Worm (Caenorhabditis elegans): ENCODE measurements around the gene prdx-2.

prdx-2 gene

DNA sequence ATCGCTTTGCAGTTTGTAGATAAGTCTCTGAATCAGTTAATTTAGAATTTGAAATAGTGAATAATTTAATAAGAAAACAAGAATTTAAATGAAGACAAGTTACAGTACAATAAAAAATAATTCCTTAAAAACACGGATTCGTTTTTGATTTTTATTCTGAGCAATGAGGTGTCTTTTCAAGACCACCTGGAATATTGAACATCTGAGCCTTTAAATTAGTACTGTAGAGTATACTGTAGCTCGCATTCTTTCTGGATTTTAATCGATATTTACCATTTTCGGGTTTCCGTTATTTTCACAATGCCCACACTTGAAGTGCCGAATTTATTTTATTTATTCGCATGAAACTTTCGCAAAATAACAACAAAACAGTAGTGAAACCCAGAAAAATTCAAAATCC lies 45.8 kb downstream of the prdx-2 start, which contains the start of gene F07F6.7:
Gene F07F6.7 (minus strand): TSS at position 27 of the 400 bp plus-strand sequence.
- TF ChIP-seq sma-9 (GFP tag; optimal IDR thresholded peaks at IDR 0.05) (no peak), sma-9 (tag; optimal IDR thresholded peaks at IDR 0.05) (no peak), sem-4 (tag; optimal IDR thresholded peaks at IDR 0.05) (peak; percentile 7), mbf-1 (tag; optimal IDR thresholded peaks at IDR 0.05) (no peak), ceh-16 (tag; optimal IDR thresholded peaks at IDR 0.05) (no peak), ZK546.5 (tag; optimal IDR thresholded peaks at IDR 0.05) (no peak), gmeb-1 (tag; optimal IDR thresholded peaks at IDR 0.05) (no peak), ztf-4 (tag; optimal IDR thresholded peaks at IDR 0.05) (peak; percentile 12), lsy-2 (tag; optimal IDR thresholded peaks at IDR 0.05) (peak in 1 of 2 experiments; percentile 33), nhr-25 (tag; optimal IDR thresholded peaks at IDR 0.05) (peak; percentile 13), elt-1 (tag; optimal IDR thresholded peaks at IDR 0.05) (no peak), peb-1 (tag; optimal IDR thresholded peaks at IDR 0.05) (no peak), Y55F3AM.14 (GFP tag; optimal IDR thresholded peaks at IDR 0.05) (no peak)

DNA sequence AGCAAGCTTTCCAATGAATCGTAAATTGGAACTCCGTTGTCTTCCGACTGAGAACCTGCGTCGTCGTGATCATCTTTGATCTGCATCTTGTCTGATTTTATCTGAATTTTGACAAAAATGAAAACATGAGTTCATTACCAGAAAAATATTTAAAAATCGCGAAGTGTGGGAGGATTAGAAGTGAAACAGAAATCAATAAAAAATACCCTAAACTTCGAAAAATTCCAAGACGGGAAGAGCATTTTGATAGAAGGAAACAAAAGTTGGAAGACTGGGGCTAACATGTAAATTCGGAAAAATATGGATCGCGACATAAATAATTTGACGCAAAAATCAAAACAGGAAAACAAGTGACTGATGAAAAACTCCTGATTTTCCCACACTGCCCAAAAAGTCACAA lies 47.6 kb downstream of the prdx-2 start, which contains the start of gene F07F6.8:
Gene F07F6.8 (minus strand): TSS at position 101 of the 400 bp plus-strand sequence.
- TF ChIP-seq lin-11 (tag; optimal IDR thresholded peaks at IDR 0.05) = no peak
- no peak for TF ChIP-seq nhr-25 (tag; optimal IDR thresholded peaks at IDR 0.05)
- TF ChIP-seq ztf-11 (tag; optimal IDR thresholded peaks at IDR 0.05) = no peak
- no peak for TF ChIP-seq nhr-237 (tag; optimal IDR thresholded peaks at IDR 0.05)
- TF ChIP-seq aly-2 (tag; optimal IDR thresholded peaks at IDR 0.05) = no peak
- no peak for TF ChIP-seq ama-1 (optimal IDR thresholded peaks at IDR 0.05)
- no peak for TF ChIP-seq nhr-129 (tag; optimal IDR thresholded peaks at IDR 0.05)
- TF ChIP-seq elt-1 (tag; optimal IDR thresholded peaks at IDR 0.05) = no peak

DNA sequence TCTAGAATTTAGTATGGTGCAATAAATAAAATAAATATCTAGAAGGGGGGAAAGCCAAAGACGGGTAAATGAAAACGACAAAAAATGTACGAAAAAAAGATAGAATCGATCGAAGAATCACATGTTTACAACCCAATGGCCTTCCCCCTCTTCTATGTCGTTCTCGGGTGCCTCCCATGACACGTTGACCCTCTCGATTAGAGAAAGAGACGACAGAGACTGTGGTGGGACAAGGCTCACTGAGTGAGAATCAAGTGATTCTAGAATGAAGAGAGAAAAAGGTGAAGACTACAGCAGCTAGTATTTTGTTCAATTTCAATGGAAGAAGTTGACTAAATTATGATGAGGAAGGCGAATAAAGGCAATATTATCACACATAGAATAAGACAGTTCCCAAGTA lies 48.1 kb downstream of the prdx-2 start:
- TF ChIP-seq aly-2 (tag; optimal IDR thresholded peaks at IDR 0.05) (no peak), nhr-237 (tag; optimal IDR thresholded peaks at IDR 0.05) (no peak), nhr-129 (tag; optimal IDR thresholded peaks at IDR 0.05) (peak; percentile 92), nhr-10 (tag; optimal IDR thresholded peaks at IDR 0.05) (no peak), mbf-1 (tag; optimal IDR thresholded peaks at IDR 0.05) (no peak), nhr-23 (tag; optimal IDR thresholded peaks at IDR 0.05) (no peak), nhr-6 (tag; optimal IDR thresholded peaks at IDR 0.05) (no peak), nhr-11 (tag; optimal IDR thresholded peaks at IDR 0.05) (no peak), crh-2 (tag; optimal IDR thresholded peaks at IDR 0.05) (peak; percentile 76), lin-39 (tag; optimal IDR thresholded peaks at IDR 0.05) (no peak), nhr-12 (tag; optimal IDR thresholded peaks at IDR 0.05) (no peak), Y55F3AM.14 (GFP tag; optimal IDR thresholded peaks at IDR 0.05) (no peak), elt-1 (tag; optimal IDR thresholded peaks at IDR 0.05) (no peak), skn-1 (tag; optimal IDR thresholded peaks at IDR 0.05) (no peak), blmp-1 (tag; optimal IDR thresholded peaks at IDR 0.05; ENCODE audit: insufficient read depth) (no peak), ztf-1 (GFP tag; conservative IDR thresholded peaks at IDR 0.05) (no peak), egl-27 (tag; optimal IDR thresholded peaks at IDR 0.05) (no peak), fos-1 (tag; optimal IDR thresholded peaks at IDR 0.05) (peak; percentile 63), elt-3 (tag; optimal IDR thresholded peaks at IDR 0.05) (no peak), mdl-1 (tag; optimal IDR thresholded peaks at IDR 0.05) (no peak), F13H6.1 (tag; optimal IDR thresholded peaks at IDR 0.05) (peak; percentile 38), lsy-2 (tag; optimal IDR thresholded peaks at IDR 0.05) (peak in 1 of 2 experiments; percentile 71), R02D3.7 (tag; optimal IDR thresholded peaks at IDR 0.05) (no peak), snpc-4 (tag; optimal IDR thresholded peaks at IDR 0.05) (no peak), ceh-16 (tag; optimal IDR thresholded peaks at IDR 0.05) (no peak), unc-39 (tag; optimal IDR thresholded peaks at IDR 0.05) (no peak), peb-1 (tag; optimal IDR thresholded peaks at IDR 0.05) (no peak), unc-62 (GFP tag; optimal IDR thresholded peaks at IDR 0.05) (no peak), C34F6.9 (tag; optimal IDR thresholded peaks at IDR 0.05) (peak; percentile 79), lin-11 (tag; optimal IDR thresholded peaks at IDR 0.05) (no peak), ceh-82 (tag; optimal IDR thresholded peaks at IDR 0.05) (no peak), nhr-25 (tag; optimal IDR thresholded peaks at IDR 0.05) (peak; percentile 69), dmd-4 (tag; optimal IDR thresholded peaks at IDR 0.05) (no peak), sma-9 (GFP tag; optimal IDR thresholded peaks at IDR 0.05) (peak; percentile 27), sma-9 (tag; optimal IDR thresholded peaks at IDR 0.05) (no peak), mab-5 (tag; optimal IDR thresholded peaks at IDR 0.05) (no peak), unc-55 (GFP tag; optimal IDR thresholded peaks at IDR 0.05) (no peak), ztf-4 (tag; optimal IDR thresholded peaks at IDR 0.05) (no peak), gmeb-1 (tag; optimal IDR thresholded peaks at IDR 0.05) (no peak), sem-4 (tag; optimal IDR thresholded peaks at IDR 0.05) (no peak), sma-3 (GFP tag; optimal IDR thresholded peaks at IDR 0.05) (no peak), ama-1 (optimal IDR thresholded peaks at IDR 0.05) (peak; percentile 28), zag-1 (tag; optimal IDR thresholded peaks at IDR 0.05) (no peak), lin-13 (GFP tag; optimal IDR thresholded peaks at IDR 0.05) (no peak), ztf-11 (tag; optimal IDR thresholded peaks at IDR 0.05) (no peak), ZK546.5 (tag; optimal IDR thresholded peaks at IDR 0.05) (no peak)

Measured in whole organism, L2 larva.